Fruit fly (Drosophila melanogaster): ENCODE results near the gene CG5282.

Gene CG5282

DNA sequence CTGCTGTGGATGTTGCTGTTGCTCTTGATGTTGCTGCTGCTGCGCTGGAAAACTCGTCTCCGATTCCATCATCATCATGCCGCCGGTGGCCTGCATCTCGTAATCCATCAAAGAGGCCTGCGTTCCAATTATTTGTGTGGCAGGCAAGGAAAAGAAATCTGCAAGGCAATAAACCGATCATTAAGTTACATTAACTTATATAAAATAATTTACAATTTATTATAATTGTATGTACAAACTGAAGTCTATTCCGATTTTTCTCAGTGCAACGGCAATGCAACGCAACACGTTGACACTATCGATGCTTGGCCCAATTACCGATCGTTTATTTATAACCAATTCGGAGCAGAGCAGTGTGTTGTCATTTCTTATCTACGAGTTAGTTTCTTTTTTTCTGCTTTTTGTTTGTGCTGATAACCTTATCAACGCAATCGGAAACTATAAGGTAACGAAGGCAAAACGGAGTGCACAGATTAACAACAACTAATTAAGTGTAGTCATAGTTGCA is 45.2 kb upstream of the CG5282 start (continued):
- TF ChIP-seq cato (GFP tag; optimal IDR thresholded peaks at IDR 0.05; ENCODE audit: borderline replicate concordance) (no peak), Atf3 (GFP tag; optimal IDR thresholded peaks at IDR 0.05) (no peak), CG8359 (GFP tag; optimal IDR thresholded peaks at IDR 0.05; ENCODE audit: borderline replicate concordance) (peak; percentile 5), CG12659 (GFP tag; optimal IDR thresholded peaks at IDR 0.05) (peak; percentile 53), ewg (GFP tag; optimal IDR thresholded peaks at IDR 0.05) (peak; percentile 10), TFAM (GFP tag; optimal IDR thresholded peaks at IDR 0.05) (no peak), CG1832 (GFP tag; optimal IDR thresholded peaks at IDR 0.05) (no peak), run (tag; optimal IDR thresholded peaks at IDR 0.05) (peak; percentile 45), pfk (GFP tag; optimal IDR thresholded peaks at IDR 0.05) (no peak), CG6813 (GFP tag; optimal IDR thresholded peaks at IDR 0.05) (peak; percentile 68), crc (GFP tag; optimal IDR thresholded peaks at IDR 0.05) (no peak), CG3838 (GFP tag; optimal IDR thresholded peaks at IDR 0.05) (no peak), CG11398 (GFP tag; optimal IDR thresholded peaks at IDR 0.05) (no peak), unpg (GFP tag; optimal IDR thresholded peaks at IDR 0.05) (peak; percentile 65), Ets65A (GFP tag) (no peak), prd (optimal IDR thresholded peaks at IDR 0.05) (no peak), prd (GFP tag; IDR thresholded peaks at IDR 0.05) (peak; percentile 61; the same call in 2 of the 3 replicates), ttk (GFP tag; IDR thresholded peaks at IDR 0.05) (peak; percentile 53; the same call in 1 of the 2 replicates), CG34376 (GFP tag; optimal IDR thresholded peaks at IDR 0.05) (peak; percentile 67), Asciz (GFP tag; optimal IDR thresholded peaks at IDR 0.05) (peak; percentile 76), HmgD (GFP tag; optimal IDR thresholded peaks at IDR 0.05) (no peak), MBD-R2 (GFP tag; IDR thresholded peaks at IDR 0.05) (peak; percentile 30; the same call in 1 of the 2 replicates), Lhr (GFP tag; optimal IDR thresholded peaks at IDR 0.05) (no peak), zfh2 (GFP tag; optimal IDR thresholded peaks at IDR 0.05) (no peak), CG9437 (GFP tag; optimal IDR thresholded peaks at IDR 0.05) (no peak), CG18764 (GFP tag; optimal IDR thresholded peaks at IDR 0.05) (peak; percentile 17), CG15514 (GFP tag; optimal IDR thresholded peaks at IDR 0.05) (peak; percentile 38), CG4328 (GFP tag; optimal IDR thresholded peaks at IDR 0.05) (peak; percentile 18), bab2 (GFP tag; optimal IDR thresholded peaks at IDR 0.05) (no peak), CG7839 (tag; optimal IDR thresholded peaks at IDR 0.05) (peak; percentile 58), CG11560 (tag; IDR thresholded peaks at IDR 0.05) (no peak), sna (GFP tag; IDR thresholded peaks at IDR 0.05; ENCODE audit: partially characterized antibody) (no peak), CG2199 (GFP tag; IDR thresholded peaks at IDR 0.05) (peak; percentile 85; the same call in 1 of the 3 replicates), H2.0 (GFP tag; IDR thresholded peaks at IDR 0.05) (peak; percentile 54), CG10209 (GFP tag; optimal IDR thresholded peaks at IDR 0.05) (peak; percentile 24), CG13287 (GFP tag; IDR thresholded peaks at IDR 0.05; ENCODE audit: partially characterized antibody) (no peak), CrebB (tag; optimal IDR thresholded peaks at IDR 0.05) (no peak), Oli (tag; optimal IDR thresholded peaks at IDR 0.05) (peak; percentile 68), trh (GFP tag; optimal IDR thresholded peaks at IDR 0.05) (no peak), hbn (GFP tag; IDR thresholded peaks at IDR 0.05; ENCODE audit: partially characterized antibody) (no peak), sr (GFP tag; IDR thresholded peaks at IDR 0.05) (peak; percentile 62; the same call in 2 of the 3 replicates), Sin3A (optimal IDR thresholded peaks at IDR 0.05) (no peak), mirr (GFP tag; optimal IDR thresholded peaks at IDR 0.05) (peak; percentile 48), CG15696 (tag; optimal IDR thresholded peaks at IDR 0.05) (no peak), nerfin-2 (GFP tag; IDR thresholded peaks at IDR 0.05; ENCODE audit: partially characterized antibody) (no peak), CG4617 (GFP tag; optimal IDR thresholded peaks at IDR 0.05; ENCODE audit: borderline replicate concordance) (no peak), fd96Cb (tag; optimal IDR thresholded peaks at IDR 0.05) (peak; percentile 50), esg (GFP tag; conservative IDR thresholded peaks at IDR 0.05) (peak; percentile 22; the same call in 1 of the 2 replicates), CG8089 (GFP tag; optimal IDR thresholded peaks at IDR 0.05) (no peak), CG18476 (GFP tag; optimal IDR thresholded peaks at IDR 0.05) (peak; percentile 6)

Measured in whole organism, embryonic.